Worm (Caenorhabditis elegans): ENCODE results near the gene F01G4.6.

DNA sequence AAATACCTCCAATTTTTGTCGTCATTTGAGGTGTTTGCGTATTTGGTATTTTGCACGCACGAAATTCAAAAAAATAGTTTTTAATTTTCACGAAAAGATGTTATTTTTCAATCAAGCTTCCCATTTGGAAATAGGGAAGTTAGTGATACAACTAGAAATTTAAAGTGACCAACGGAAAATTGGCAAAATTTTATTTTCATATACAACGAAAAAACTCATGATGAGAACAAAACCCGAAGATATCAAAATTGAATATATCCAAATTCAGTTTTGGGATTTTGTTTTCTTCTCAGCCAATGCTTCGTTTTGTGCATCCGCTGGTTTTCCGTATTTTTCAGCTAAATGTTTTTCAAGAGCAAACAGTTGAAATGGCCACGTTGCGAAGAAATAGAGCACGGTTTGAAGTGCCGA is 3.4 kb downstream of the F01G4.6 start:
- TF ChIP-seq sup-37 (GFP tag; optimal IDR thresholded peaks at IDR 0.05) = no peak
- no peak for TF ChIP-seq mef-2 (tag; optimal IDR thresholded peaks at IDR 0.05)
- TF ChIP-seq C04F5.9 (tag; optimal IDR thresholded peaks at IDR 0.05) = no peak
- peak in 1 of 3 experiments; percentile 35 for TF ChIP-seq dpl-1 (GFP tag; optimal IDR thresholded peaks at IDR 0.05)
- no peak for TF ChIP-seq snpc-4 (tag; optimal IDR thresholded peaks at IDR 0.05)
- no peak for TF ChIP-seq nhr-20 (tag; optimal IDR thresholded peaks at IDR 0.05)
- TF ChIP-seq nhr-76 (tag; optimal IDR thresholded peaks at IDR 0.05) = no peak
- TF ChIP-seq nhr-12 (tag; optimal IDR thresholded peaks at IDR 0.05) = no peak
- no peak for TF ChIP-seq ztf-4 (tag; optimal IDR thresholded peaks at IDR 0.05)
- no peak for TF ChIP-seq lin-39 (tag; optimal IDR thresholded peaks at IDR 0.05)
- TF ChIP-seq aly-2 (tag; optimal IDR thresholded peaks at IDR 0.05) = no peak
- TF ChIP-seq elt-2 (tag; optimal IDR thresholded peaks at IDR 0.05) = no peak
- no peak for TF ChIP-seq lin-15B (tag; optimal IDR thresholded peaks at IDR 0.05)
- TF ChIP-seq nhr-28 (tag; optimal IDR thresholded peaks at IDR 0.05) = no peak

All from whole organism, L1 larva.